Fruit fly (Drosophila melanogaster) whole organism, adult: ENCODE data around the gene CG14017.

Source experiments
- CG11617 ChIP-seq: fragments of 200-800 bp; sonication (Bioruptor generic); optimal IDR thresholded peaks from 2 replicates; lab custom pipeline; 2017; ENCODE audit warnings: mild to moderate bottlenecking, missing biosample characterization, missing genetic modification reagents, missing genetic modification characterization
- CG12768 ChIP-seq: fragments of 200-800 bp; sonication (Bioruptor generic); optimal IDR thresholded peaks from 2 replicates; lab custom pipeline; 2017; ENCODE audit warnings: missing biosample characterization, missing genetic modification characterization, mild to moderate bottlenecking, moderate library complexity, missing genetic modification reagents
- CG14711 ChIP-seq: fragments of 200-800 bp; sonication (Bioruptor generic); optimal IDR thresholded peaks from 2 replicates; lab custom pipeline; 2018; ENCODE audit warnings: missing biosample characterization, mild to moderate bottlenecking, missing genetic modification characterization, moderate library complexity
- CG1620 ChIP-seq: fragments of 200-800 bp; sonication (Bioruptor generic); optimal IDR thresholded peaks from 2 replicates; lab custom pipeline; 2016; ENCODE audit warnings: missing biosample characterization, missing genetic modification characterization
- CG33017 ChIP-seq: fragments of 200-800 bp; sonication (Bioruptor generic); optimal IDR thresholded peaks from 2 replicates; lab custom pipeline; 2018; ENCODE audit warnings: missing biosample characterization, mild to moderate bottlenecking, missing genetic modification characterization, moderate library complexity
- CG5204 ChIP-seq: fragments of 200-800 bp; sonication (Bioruptor generic); optimal IDR thresholded peaks from 2 replicates; lab custom pipeline; 2016; ENCODE audit warnings: missing biosample characterization, missing genetic modification characterization
- CG7045 ChIP-seq: fragments of 200-800 bp; sonication (Bioruptor generic); optimal IDR thresholded peaks from 2 replicates; lab custom pipeline; 2017; ENCODE audit warnings: missing biosample characterization, mild to moderate bottlenecking, missing genetic modification characterization
- CG7101 ChIP-seq: fragments of 200-800 bp; sonication (Bioruptor generic); optimal IDR thresholded peaks from 2 replicates; lab custom pipeline; 2018; ENCODE audit warnings: missing biosample characterization, mild to moderate bottlenecking, missing genetic modification characterization, moderate library complexity
- Clk ChIP-seq: fragments of 200-800 bp; sonication (Bioruptor generic); optimal IDR thresholded peaks from 2 replicates; lab custom pipeline; 2017; ENCODE audit warnings: missing biosample characterization, missing genetic modification characterization
- Crg-1 ChIP-seq: fragments of 200-800 bp; sonication (Bioruptor generic); optimal IDR thresholded peaks from 2 replicates; lab custom pipeline; 2016; ENCODE audit warnings: missing biosample characterization, missing genetic modification characterization
- Hr96 ChIP-seq: fragments of 200-800 bp; sonication (Bioruptor generic); optimal IDR thresholded peaks from 2 replicates; lab custom pipeline; 2016; ENCODE audit warnings: missing biosample characterization, missing genetic modification characterization
- Mnt ChIP-seq: fragments of 200-800 bp; sonication (Bioruptor generic); optimal IDR thresholded peaks from 2 replicates; lab custom pipeline; 2016; ENCODE audit warnings: missing biosample characterization, mild to moderate bottlenecking, missing genetic modification characterization
- bab1 ChIP-seq: fragments of 200-800 bp; sonication (Bioruptor generic); optimal IDR thresholded peaks from 3 replicates; lab custom pipeline; 2019; ENCODE audit warnings: missing biosample characterization, mild to moderate bottlenecking, missing genetic modification characterization, moderate library complexity
- cic ChIP-seq: fragments of 200-800 bp; sonication (Bioruptor generic); optimal IDR thresholded peaks from 2 replicates; lab custom pipeline; 2017; ENCODE audit warnings: missing biosample characterization, mild to moderate bottlenecking, missing genetic modification characterization, moderate library complexity
- cnc ChIP-seq, 2 experiments: fragments of >200 bp; optimal IDR thresholded peaks; 2 replicates each; lab custom pipeline; 2017
- kay ChIP-seq: fragments of 200-800 bp; sonication (Bioruptor generic); peaks from one replicate; lab custom pipeline; 2016; ENCODE audit warnings: missing biosample characterization, missing genetic modification characterization, borderline replicate concordance
- ovo ChIP-seq: fragments of 200-800 bp; sonication (Bioruptor generic); optimal IDR thresholded peaks from 2 replicates; lab custom pipeline; 2016; ENCODE audit warnings: missing biosample characterization, missing genetic modification characterization
- pad ChIP-seq: fragments of 200-800 bp; sonication (Bioruptor generic); optimal IDR thresholded peaks from 3 replicates; lab custom pipeline; 2017; ENCODE audit warnings: missing biosample characterization, missing genetic modification characterization, mild to moderate bottlenecking, moderate library complexity, missing genetic modification reagents
- tj ChIP-seq: fragments of 200-800 bp; sonication (Bioruptor generic); optimal IDR thresholded peaks from 3 replicates; lab custom pipeline; 2017; ENCODE audit warnings: missing biosample characterization, mild to moderate bottlenecking, missing genetic modification characterization, moderate library complexity
- toe ChIP-seq: fragments of 200-800 bp; sonication (Bioruptor generic); optimal IDR thresholded peaks from 2 replicates; lab custom pipeline; 2016; ENCODE audit warnings: missing biosample characterization, missing genetic modification characterization

Gene CG14017

DNA sequence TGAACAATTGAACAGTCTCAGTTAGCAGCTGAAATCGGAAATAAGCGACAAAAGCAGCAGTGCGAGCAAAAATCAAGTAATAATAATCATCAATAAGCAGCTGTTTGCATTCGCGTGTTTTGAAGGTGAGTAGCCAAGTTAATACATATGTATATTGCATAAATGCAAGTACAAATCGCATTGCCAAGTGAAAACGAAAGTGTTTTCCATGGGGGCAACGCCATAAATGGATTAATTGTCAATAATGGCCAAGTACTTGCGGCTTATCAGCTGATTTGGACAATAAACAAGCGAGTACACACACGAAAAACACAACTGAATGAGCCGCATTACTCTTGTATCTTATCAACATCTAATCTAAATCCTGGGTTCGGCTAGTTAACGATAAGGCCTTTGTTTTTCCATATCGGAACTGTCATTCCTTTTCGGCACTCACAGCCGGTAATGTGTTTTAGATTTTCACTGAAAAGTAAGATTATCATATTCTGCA lies 6.4 kb upstream of the CG14017 start:
- TF ChIP-seq CG11617 (GFP tag; lab: Kevin White, UChicago) (no peak), toe (GFP tag; lab: Kevin White, UChicago) (peak; percentile 40), CG14711 (tag; lab: Kevin White, UChicago) (no peak), pad (GFP tag; lab: Kevin White, UChicago) (no peak), Mnt (GFP tag; lab: Kevin White, UChicago) (peak; percentile 5), CG7101 (tag; lab: Kevin White, UChicago) (peak; percentile 46), ovo (GFP tag; lab: Kevin White, UChicago) (peak; percentile 7), cic (peak; percentile 96), Clk (GFP tag; lab: Kevin White, UChicago) (no peak), tj (GFP tag; lab: Kevin White, UChicago) (peak; percentile 80), cnc (optimal IDR thresholded peaks at IDR 0.05; lab: Kevin White, UChicago) (no peak), Hr96 (no peak), bab1 (no peak), CG12768 (peak; percentile 45), CG1620 (GFP tag; lab: Kevin White, UChicago) (no peak), CG33017 (tag; lab: Kevin White, UChicago) (peak; percentile 34), kay (GFP tag; lab: Kevin White, UChicago) (peak; percentile 21), CG7045 (GFP tag; lab: Kevin White, UChicago) (peak; percentile 10), CG5204 (GFP tag; lab: Kevin White, UChicago) (no peak), Crg-1 (GFP tag; lab: Kevin White, UChicago) (peak; percentile 0)

DNA sequence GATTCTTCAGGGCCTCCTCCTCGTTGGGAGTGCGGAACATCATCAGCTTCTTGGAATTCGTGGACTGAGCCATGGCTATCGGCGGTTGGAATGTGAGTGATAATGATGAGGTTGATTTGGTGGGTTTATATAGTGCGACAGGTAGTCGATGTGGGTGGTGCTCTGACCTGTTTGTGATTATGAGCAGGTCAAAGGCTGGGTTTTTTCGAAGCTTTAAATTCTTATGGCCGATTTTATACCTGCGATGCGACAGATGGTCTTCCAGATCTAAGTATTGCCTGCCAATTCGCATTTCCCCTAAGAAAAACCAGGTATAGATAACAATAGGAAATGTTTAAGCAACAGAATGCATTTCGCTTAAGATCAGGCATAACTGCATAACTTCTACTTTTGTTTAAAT lies 3.0 kb upstream of the CG14017 start, which contains the start of gene CG14014:
Gene CG14014, minus strand, starts transcription at position 101 of the 400 bp plus-strand sequence.
- TF ChIP-seq CG1620 (GFP tag; lab: Kevin White, UChicago), result no peak
- TF ChIP-seq Mnt (GFP tag; lab: Kevin White, UChicago), result no peak
- no peak for TF ChIP-seq CG7045 (GFP tag; lab: Kevin White, UChicago)
- no peak for TF ChIP-seq cic
- no peak for TF ChIP-seq CG11617 (GFP tag; lab: Kevin White, UChicago)
- no peak for TF ChIP-seq Crg-1 (GFP tag; lab: Kevin White, UChicago)
- TF ChIP-seq CG7101 (tag; lab: Kevin White, UChicago), result no peak
- TF ChIP-seq Hr96, result no peak
- TF ChIP-seq bab1, result no peak
- no peak for TF ChIP-seq kay (GFP tag; lab: Kevin White, UChicago)
- no peak for TF ChIP-seq ovo (GFP tag; lab: Kevin White, UChicago)
- TF ChIP-seq Clk (GFP tag; lab: Kevin White, UChicago), result no peak
- no peak for TF ChIP-seq tj (GFP tag; lab: Kevin White, UChicago)
- no peak for TF ChIP-seq CG12768
- no peak for TF ChIP-seq toe (GFP tag; lab: Kevin White, UChicago)
- TF ChIP-seq CG33017 (tag; lab: Kevin White, UChicago), result no peak
- no peak for TF ChIP-seq CG5204 (GFP tag; lab: Kevin White, UChicago)

dm6 chr2L:5551538-5551937 lies 2.2 kb upstream of the CG14017 start, which contains the start of gene CG18269:
TSS of gene CG18269 (plus strand) at chr2L:5551838.
- TF ChIP-seq ovo (GFP tag; lab: Kevin White, UChicago), result no peak
- no peak for TF ChIP-seq pad (GFP tag; lab: Kevin White, UChicago)
- TF ChIP-seq Crg-1 (GFP tag; lab: Kevin White, UChicago), result no peak
- no peak for TF ChIP-seq CG11617 (GFP tag; lab: Kevin White, UChicago)
- no peak for TF ChIP-seq tj (GFP tag; lab: Kevin White, UChicago)
- TF ChIP-seq CG7101 (tag; lab: Kevin White, UChicago), result no peak
- no peak for TF ChIP-seq CG7045 (GFP tag; lab: Kevin White, UChicago)
- TF ChIP-seq CG5204 (GFP tag; lab: Kevin White, UChicago), result no peak
- TF ChIP-seq bab1, result no peak

- TF ChIP-seq CG12768 (no peak), toe (GFP tag; lab: Kevin White, UChicago) (no peak), CG14711 (tag; lab: Kevin White, UChicago) (no peak), pad (GFP tag; lab: Kevin White, UChicago) (no peak), CG1620 (GFP tag; lab: Kevin White, UChicago) (no peak), tj (GFP tag; lab: Kevin White, UChicago) (no peak), CG11617 (GFP tag; lab: Kevin White, UChicago) (no peak), CG5204 (GFP tag; lab: Kevin White, UChicago) (no peak), CG7101 (tag; lab: Kevin White, UChicago) (no peak), cnc (optimal IDR thresholded peaks at IDR 0.05; lab: Kevin White, UChicago) (no peak), cic (no peak), ovo (GFP tag; lab: Kevin White, UChicago) (no peak), Clk (GFP tag; lab: Kevin White, UChicago) (no peak), bab1 (no peak), Mnt (GFP tag; lab: Kevin White, UChicago) (no peak)
Observed at dm6 chr2L:5554818-5555217, 1.1 kb downstream of the CG14017 start, which contains the start of gene GluRIIA. TSS of gene GluRIIA (plus strand) at chr2L:5555072.

- no peak for TF ChIP-seq cnc (optimal IDR thresholded peaks at IDR 0.05; lab: Kevin White, UChicago)
- no peak for TF ChIP-seq CG33017 (tag; lab: Kevin White, UChicago)
- TF ChIP-seq Clk (GFP tag; lab: Kevin White, UChicago), result no peak
Observed at dm6 chr2L:5558809-5559392, 5.2 kb downstream of the CG14017 start, which contains the start of gene GluRIIB. TSS of gene GluRIIB (plus strand) at chr2L:5559342.

DNA sequence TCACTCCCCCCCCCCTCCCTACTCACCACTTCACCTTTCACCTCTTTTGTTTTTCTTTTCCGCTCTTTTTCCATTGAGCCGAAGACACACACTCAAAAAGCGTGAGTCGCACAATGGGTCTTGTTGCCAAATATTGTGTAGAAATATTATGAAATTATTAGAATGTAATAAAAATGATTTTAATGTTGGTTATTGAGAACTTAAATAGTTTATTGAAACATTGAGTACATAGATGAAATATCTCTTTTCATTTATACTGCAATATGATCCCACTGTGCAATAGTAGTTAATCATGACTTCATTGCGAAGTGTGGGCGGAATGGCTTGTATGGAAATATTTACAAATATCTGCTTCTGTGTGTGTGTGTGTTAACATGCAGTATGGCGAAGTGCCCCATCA lies 13.4 kb downstream of the CG14017 start:
- peak; percentile 11 for TF ChIP-seq CG14711 (tag; lab: Kevin White, UChicago)
- no peak for TF ChIP-seq toe (GFP tag; lab: Kevin White, UChicago)
